Worm (Caenorhabditis elegans): ENCODE results near the gene PDB1.1.

ce11 chrX:7553331-7553730 lies 5.6 kb downstream of the PDB1.1 start:
- TF ChIP-seq nfya-1 (tag; optimal IDR thresholded peaks at IDR 0.05; ENCODE audit: borderline replicate concordance, insufficient read depth) (no peak), F33H1.4 (GFP tag; IDR thresholded peaks at IDR 0.05) (no peak), hrde-1 (tag; optimal IDR thresholded peaks at IDR 0.05; ENCODE audit: borderline replicate concordance) (no peak), hmg-1.2 (GFP tag; IDR thresholded peaks at IDR 0.05) (no peak), rec-8 (tag; optimal IDR thresholded peaks at IDR 0.05) (no peak), Y53F4B.3 (GFP tag; IDR thresholded peaks at IDR 0.05) (no peak), ets-4 (GFP tag; optimal IDR thresholded peaks at IDR 0.05) (no peak), pha-4 (tag; optimal IDR thresholded peaks at IDR 0.05) (no peak), mcd-1 (GFP tag; IDR thresholded peaks at IDR 0.05) (no peak), ceh-27 (GFP tag; optimal IDR thresholded peaks at IDR 0.05) (no peak), snpc-4 (GFP tag; optimal IDR thresholded peaks at IDR 0.05) (no peak), snpc-4 (tag; optimal IDR thresholded peaks at IDR 0.05) (no peak), madf-10 (tag; optimal IDR thresholded peaks at IDR 0.05) (no peak), egl-18 (GFP tag; IDR thresholded peaks at IDR 0.05) (no peak), akir-1 (GFP tag; optimal IDR thresholded peaks at IDR 0.05) (no peak)

All from whole organism, young adult.